Worm (Caenorhabditis elegans) whole organism, L4 larva: ENCODE results near the gene dhhc-13.

Source experiments
- D1046.2 ChIP-seq: fragments of 200-800 bp; sonication (Bioruptor generic); IDR thresholded peaks from 2 replicates; pipeline ENCODE4 v1.3.6; 2022; ENCODE audit warnings: missing genetic modification characterization, missing compliant biosample characterization
- F10B5.3 ChIP-seq: sonication (generic microtip); optimal IDR thresholded peaks from 2 replicates; lab custom pipeline; 2016; ENCODE audit warnings: mild to moderate bottlenecking, missing genetic modification characterization, missing compliant biosample characterization
- F26F4.8 ChIP-seq: fragments of 200-800 bp; sonication (Bioruptor generic); conservative IDR thresholded peaks from 2 replicates; pipeline ENCODE4 v1.3.6; 2022; ENCODE audit warnings: missing genetic modification characterization, missing compliant biosample characterization
- F44E2.7 ChIP-seq: fragments of 200-800 bp; sonication (Bioruptor generic); IDR thresholded peaks from 2 replicates; pipeline ENCODE4 v2.1.2; 2022; ENCODE audit warnings: missing genetic modification characterization, missing compliant biosample characterization
- F49E8.2 ChIP-seq: sonication (generic microtip); optimal IDR thresholded peaks from 2 replicates; lab custom pipeline; 2016; ENCODE audit warnings: missing compliant biosample characterization, mild to moderate bottlenecking, missing genetic modification characterization, borderline replicate concordance
- R02D3.7 ChIP-seq: fragments of 150-350 bp; sonication (generic microtip); optimal IDR thresholded peaks from 3 replicates; lab custom pipeline; 2014; ENCODE audit warnings: missing biosample characterization, missing genetic modification characterization
- T20F7.1 ChIP-seq: fragments of 200-800 bp; sonication (Bioruptor generic); optimal IDR thresholded peaks from 2 replicates; lab custom pipeline; 2018; ENCODE audit warnings: mild to moderate bottlenecking, missing genetic modification characterization, missing compliant biosample characterization
- Y105C5A.15 ChIP-seq: fragments of 200-800 bp; sonication (Bioruptor generic); IDR thresholded peaks from 2 replicates; pipeline ENCODE4 v1.3.6; 2022; ENCODE audit warnings: missing genetic modification characterization, missing compliant biosample characterization
- Y5F2A.4 ChIP-seq: fragments of 200-800 bp; sonication (Bioruptor generic); optimal IDR thresholded peaks from 2 replicates; lab custom pipeline; 2018; ENCODE audit warnings: mild to moderate bottlenecking, missing genetic modification characterization, missing compliant biosample characterization
- aha-1 ChIP-seq: fragments of 150-350 bp; peaks from one replicate; lab custom pipeline; 2014; ENCODE audit warnings: missing biosample characterization, missing genetic modification characterization
- arid-1 ChIP-seq: fragments of 200-800 bp; sonication (Bioruptor generic); conservative IDR thresholded peaks from 2 replicates; pipeline ENCODE4 v1.3.6; 2022; ENCODE audit warnings: missing genetic modification reagents, missing genetic modification characterization, missing compliant biosample characterization
- ceh-28 ChIP-seq: fragments of 150-350 bp; optimal IDR thresholded peaks from 2 replicates; lab custom pipeline; 2014; ENCODE audit warnings: missing biosample characterization, missing genetic modification reagents, missing genetic modification characterization
- ctbp-1 ChIP-seq: fragments of 200-800 bp; sonication (Bioruptor generic); IDR thresholded peaks from 2 replicates; pipeline ENCODE4 v1.3.6; 2022; ENCODE audit warnings: missing genetic modification reagents, missing genetic modification characterization, missing compliant biosample characterization
- daf-12 ChIP-seq: fragments of 150-350 bp; optimal IDR thresholded peaks from 2 replicates; lab custom pipeline; 2014; ENCODE audit warnings: missing biosample characterization, missing genetic modification reagents, missing genetic modification characterization
- daf-16 ChIP-seq, 3 experiments: sonication (generic microtip); optimal IDR thresholded peaks; 2 replicates each; lab custom pipeline; 2016 to 2017; ENCODE audit warnings: missing genetic modification characterization in 3 of 3, missing genetic modification reagents in 3 of 3, mild to moderate bottlenecking in 2 of 3, missing compliant biosample characterization in 2 of 3, missing biosample characterization in 1 of 3, moderate library complexity in 1 of 3
- daf-19 ChIP-seq: fragments of 200-800 bp; sonication (Bioruptor generic); conservative IDR thresholded peaks from 2 replicates; pipeline ENCODE4 v1.3.6; 2022; ENCODE audit warnings: missing genetic modification characterization, missing compliant biosample characterization
- dmd-8 ChIP-seq: fragments of 200-800 bp; sonication (Bioruptor generic); IDR thresholded peaks from 2 replicates; pipeline ENCODE4 v1.3.6; 2022; ENCODE audit warnings: missing genetic modification characterization, missing compliant biosample characterization
- dve-1 ChIP-seq: sonication (generic microtip); optimal IDR thresholded peaks from 2 replicates; lab custom pipeline; 2017; ENCODE audit warnings: antibody characterized with exemption, mild to moderate bottlenecking, missing genetic modification characterization, missing compliant biosample characterization; ENCODE audit not compliant: insufficient read depth
- fkh-10 ChIP-seq: fragments of 150-350 bp; optimal IDR thresholded peaks from 2 replicates; lab custom pipeline; 2014; ENCODE audit warnings: missing biosample characterization, missing genetic modification reagents, missing genetic modification characterization
- gei-8 ChIP-seq: fragments of 200-800 bp; sonication (Bioruptor generic); optimal IDR thresholded peaks from 2 replicates; lab custom pipeline; 2018; ENCODE audit warnings: mild to moderate bottlenecking, missing genetic modification characterization, missing compliant biosample characterization
- hlh-11 ChIP-seq: fragments of 200-800 bp; sonication (Bioruptor generic); optimal IDR thresholded peaks from 2 replicates; lab custom pipeline; 2018; ENCODE audit warnings: mild to moderate bottlenecking, missing genetic modification characterization, missing compliant biosample characterization
- hlh-30 ChIP-seq: sonication (generic microtip); optimal IDR thresholded peaks from 2 replicates; lab custom pipeline; 2017; ENCODE audit warnings: antibody characterized with exemption, mild to moderate bottlenecking, missing genetic modification characterization, missing compliant biosample characterization; ENCODE audit not compliant: insufficient read depth
- hmg-1.1 ChIP-seq: fragments of 200-800 bp; sonication (Bioruptor generic); IDR thresholded peaks from 2 replicates; pipeline ENCODE4 v1.3.6; 2022; ENCODE audit warnings: missing genetic modification reagents, missing genetic modification characterization, missing compliant biosample characterization
- lin-1 ChIP-seq: fragments of 200-800 bp; sonication (Bioruptor generic); IDR thresholded peaks from 2 replicates; pipeline ENCODE4 v1.3.6; 2022; ENCODE audit warnings: missing genetic modification reagents, missing genetic modification characterization, missing compliant biosample characterization
- lin-13 ChIP-seq: fragments of 150-350 bp; optimal IDR thresholded peaks from 2 replicates; lab custom pipeline; 2014; ENCODE audit warnings: missing biosample characterization, missing genetic modification reagents, missing genetic modification characterization
- lin-29 ChIP-seq: fragments of 200-800 bp; sonication (Bioruptor generic); IDR thresholded peaks from 2 replicates; pipeline ENCODE4 v1.3.6; 2022; ENCODE audit warnings: missing genetic modification reagents, missing genetic modification characterization, missing compliant biosample characterization
- lin-38 ChIP-seq: fragments of 200-800 bp; sonication (Bioruptor generic); IDR thresholded peaks from 2 replicates; pipeline ENCODE4 v1.3.6; 2022; ENCODE audit warnings: missing genetic modification reagents, missing genetic modification characterization, missing compliant biosample characterization
- mdt-29 ChIP-seq: fragments of 200-800 bp; sonication (Bioruptor generic); IDR thresholded peaks from 2 replicates; pipeline ENCODE4 v1.3.6; 2022; ENCODE audit warnings: missing genetic modification reagents, missing genetic modification characterization, missing compliant biosample characterization
- mes-2 ChIP-seq: sonication (generic microtip); optimal IDR thresholded peaks from 2 replicates; lab custom pipeline; 2016; ENCODE audit warnings: missing genotype, mild to moderate bottlenecking, missing genetic modification characterization, missing compliant biosample characterization; ENCODE audit not compliant: poor library complexity, severe bottlenecking
- nhr-102 ChIP-seq: sonication (generic microtip); optimal IDR thresholded peaks from 2 replicates; lab custom pipeline; 2016; ENCODE audit warnings: mild to moderate bottlenecking, missing genetic modification characterization, moderate library complexity, missing compliant biosample characterization
- nhr-48 ChIP-seq: sonication (generic microtip); optimal IDR thresholded peaks from 2 replicates; lab custom pipeline; 2016; ENCODE audit warnings: mild to moderate bottlenecking, missing genetic modification characterization, missing compliant biosample characterization
- nhr-6 ChIP-seq: fragments of 150-350 bp; optimal IDR thresholded peaks from 2 replicates; lab custom pipeline; 2014; ENCODE audit warnings: missing biosample characterization, missing genetic modification characterization
- nhr-77 ChIP-seq: fragments of 150-350 bp; optimal IDR thresholded peaks from 2 replicates; lab custom pipeline; 2014; ENCODE audit warnings: missing biosample characterization, missing genetic modification characterization
- pha-4 ChIP-seq, 2 experiments: fragments of 150-350 bp in 1 of 2; fragments of 200-800 bp in 1 of 2; sonication (Bioruptor generic) in 1 of 2; IDR thresholded peaks in 1 of 2; optimal IDR thresholded peaks in 1 of 2; 2 replicates each; pipeline versions ENCODE4 v1.3.6 to Lab custom; 2014 to 2022; ENCODE audit warnings: missing genetic modification characterization in 2 of 2, missing genetic modification reagents in 2 of 2, missing biosample characterization in 1 of 2, missing compliant biosample characterization in 1 of 2
- rbr-2 ChIP-seq: sonication (generic microtip); optimal IDR thresholded peaks from 2 replicates; lab custom pipeline; 2016; ENCODE audit warnings: missing genotype, missing genetic modification characterization, missing compliant biosample characterization
- sdz-12 ChIP-seq: fragments of 200-800 bp; sonication (Bioruptor generic); optimal IDR thresholded peaks from 2 replicates; lab custom pipeline; 2018; ENCODE audit warnings: mild to moderate bottlenecking, missing genetic modification characterization, missing compliant biosample characterization
- set-16 ChIP-seq: fragments of 200-800 bp; sonication (Bioruptor generic); IDR thresholded peaks from 2 replicates; pipeline ENCODE4 v1.3.6; 2022; ENCODE audit warnings: missing genetic modification reagents, missing genetic modification characterization, missing compliant biosample characterization
- snpc-1.2 ChIP-seq: fragments of 200-800 bp; sonication (Bioruptor generic); IDR thresholded peaks from 2 replicates; pipeline ENCODE4 v1.3.6; 2022; ENCODE audit warnings: missing genetic modification reagents, missing genetic modification characterization, missing compliant biosample characterization
- tag-97 ChIP-seq: fragments of 200-800 bp; sonication (Bioruptor generic); IDR thresholded peaks from 2 replicates; pipeline ENCODE4 v1.3.6; 2022; ENCODE audit warnings: missing genetic modification characterization, missing compliant biosample characterization
- unc-62 ChIP-seq, 3 experiments: fragments of 150-350 bp in 1 of 3; sonication (generic microtip); optimal IDR thresholded peaks in 2 of 3; peaks in 1 of 3; 1 replicate in 1 of 3; 2 replicates in 2 of 3; lab custom pipeline; 2014 to 2017; ENCODE audit warnings: missing biosample characterization in 3 of 3, missing genetic modification characterization in 3 of 3, missing genetic modification reagents in 3 of 3, missing genotype in 1 of 3
- zag-1 ChIP-seq: fragments of 150-350 bp; optimal IDR thresholded peaks from 2 replicates; lab custom pipeline; 2014; ENCODE audit warnings: missing biosample characterization, missing genetic modification characterization
- zip-11 ChIP-seq: fragments of 200-800 bp; sonication (Bioruptor generic); IDR thresholded peaks from 2 replicates; pipeline ENCODE4 v1.3.6; 2022; ENCODE audit warnings: missing genetic modification characterization, missing compliant biosample characterization
- ztf-7 ChIP-seq: fragments of 150-350 bp; optimal IDR thresholded peaks from 2 replicates; lab custom pipeline; 2014; ENCODE audit warnings: missing biosample characterization, missing genetic modification characterization

Gene dhhc-13

ce11 chrIV:5944172-5944571, 27.0 kb downstream of the dhhc-13 start:
- no peak for TF ChIP-seq lin-1
- peak in 1 of 2 experiments; percentile 90 for TF ChIP-seq unc-62 (GFP tag; optimal IDR thresholded peaks at IDR 0.05 in 1 of 2; lab: Kevin White, UChicago)
- TF ChIP-seq unc-62 (tag; optimal IDR thresholded peaks at IDR 0.05; lab: Kevin White, UChicago) = no peak
- peak; percentile 96 for TF ChIP-seq aha-1 (tag; lab: Kevin White, UChicago)
- TF ChIP-seq R02D3.7 (tag; lab: Kevin White, UChicago) = no peak
- TF ChIP-seq tag-97 (GFP tag; lab: Robert Waterston, UW) = no peak

- TF ChIP-seq hmg-1.1 (GFP tag; lab: Robert Waterston, UW) (no peak), snpc-1.2 (peak; percentile 55; the same call in 1 of the 2 replicates)
These were observed 28.3 kb downstream of the dhhc-13 start for ce11 chrIV:5945455-5945854.

- TF ChIP-seq F26F4.8 (GFP tag; lab: Robert Waterston, UW) (0 out of 2 replicates have a peak, but pooled peaks have one; percentile 48), daf-12 (tag; lab: Kevin White, UChicago) (no peak), T20F7.1 (no peak), dve-1 (tag; lab: Kevin White, UChicago) (peak; percentile 34), lin-29 (GFP tag; lab: Robert Waterston, UW) (no peak), ceh-28 (tag; lab: Kevin White, UChicago) (no peak), hlh-30 (tag; lab: Kevin White, UChicago) (peak; percentile 84), nhr-48 (tag; lab: Kevin White, UChicago) (no peak), zag-1 (tag; lab: Kevin White, UChicago) (no peak), nhr-102 (tag; lab: Kevin White, UChicago) (no peak), nhr-6 (tag; lab: Kevin White, UChicago) (no peak), rbr-2 (tag; lab: Kevin White, UChicago) (peak; percentile 35), F44E2.7 (GFP tag; lab: Robert Waterston, UW) (0 out of 2 replicates have a peak, but pooled peaks have one; percentile 2), daf-16 (GFP tag; optimal IDR thresholded peaks at IDR 0.05; lab: Kevin White, UChicago) (peak in 1 of 2 experiments; percentile 6), daf-16 (tag; optimal IDR thresholded peaks at IDR 0.05; lab: Kevin White, UChicago) (peak; percentile 14), D1046.2 (GFP tag; lab: Robert Waterston, UW) (no peak), aha-1 (tag; lab: Kevin White, UChicago) (peak; percentile 95), zip-11 (GFP tag; lab: Robert Waterston, UW) (0 out of 2 replicates have a peak, but pooled peaks have one; percentile 6), pha-4 (GFP tag; IDR thresholded peaks at IDR 0.05; lab: Robert Waterston, UW) (peak; percentile 49; the same call in 1 of the 2 replicates), pha-4 (tag; optimal IDR thresholded peaks at IDR 0.05; lab: Kevin White, UChicago) (no peak), ztf-7 (tag; lab: Kevin White, UChicago) (no peak), dmd-8 (GFP tag; lab: Robert Waterston, UW) (0 out of 2 replicates have a peak, but pooled peaks have one; percentile 63), ctbp-1 (GFP tag; lab: Robert Waterston, UW) (no peak), F49E8.2 (peak; percentile 80), sdz-12 (GFP tag; lab: Kevin White, UChicago) (no peak), lin-13 (GFP tag; lab: Kevin White, UChicago) (no peak), mes-2 (tag; lab: Kevin White, UChicago) (peak; percentile 26), set-16 (GFP tag; lab: Robert Waterston, UW) (no peak), Y5F2A.4 (GFP tag; lab: Kevin White, UChicago) (peak; percentile 27), hlh-11 (tag; lab: Kevin White, UChicago) (no peak), F10B5.3 (tag; lab: Kevin White, UChicago) (no peak), fkh-10 (GFP tag; lab: Kevin White, UChicago) (no peak), lin-38 (GFP tag; lab: Robert Waterston, UW) (peak; percentile 59), gei-8 (GFP tag; lab: Kevin White, UChicago) (no peak), daf-19 (GFP tag; lab: Robert Waterston, UW) (no peak), mdt-29 (GFP tag; lab: Robert Waterston, UW) (peak; percentile 32; the same call in 1 of the 2 replicates), lin-1 (peak; percentile 69; the same call in 1 of the 2 replicates), Y105C5A.15 (0 out of 2 replicates have a peak, but pooled peaks have one; percentile 42), nhr-77 (tag; lab: Kevin White, UChicago) (no peak), arid-1 (GFP tag; lab: Robert Waterston, UW) (0 out of 2 replicates have a peak, but pooled peaks have one; percentile 59)
These were observed 29.7 kb downstream of the dhhc-13 start, which contains the start of gene inx-7 for ce11 chrIV:5946602-5947444. Gene inx-7, minus strand, starts transcription at chrIV:5946638.
